Worm (Caenorhabditis elegans): ENCODE results near the gene mig-10.

mig-10 gene

ce11 chrIII:8305816-8306215, 26.9 kb downstream of the mig-10 start:
- TF ChIP-seq pha-4 (tag; optimal IDR thresholded peaks at IDR 0.05) (no peak), ceh-39 (tag; optimal IDR thresholded peaks at IDR 0.05) (no peak), ces-1 (GFP tag; optimal IDR thresholded peaks at IDR 0.05) (no peak), unc-39 (tag; optimal IDR thresholded peaks at IDR 0.05) (no peak), lin-32 (GFP tag; optimal IDR thresholded peaks at IDR 0.05) (no peak), ztf-11 (tag; optimal IDR thresholded peaks at IDR 0.05) (no peak), lsy-2 (tag; optimal IDR thresholded peaks at IDR 0.05) (no peak), elt-3 (tag; optimal IDR thresholded peaks at IDR 0.05) (no peak), flh-1 (GFP tag; optimal IDR thresholded peaks at IDR 0.05) (no peak)

DNA sequence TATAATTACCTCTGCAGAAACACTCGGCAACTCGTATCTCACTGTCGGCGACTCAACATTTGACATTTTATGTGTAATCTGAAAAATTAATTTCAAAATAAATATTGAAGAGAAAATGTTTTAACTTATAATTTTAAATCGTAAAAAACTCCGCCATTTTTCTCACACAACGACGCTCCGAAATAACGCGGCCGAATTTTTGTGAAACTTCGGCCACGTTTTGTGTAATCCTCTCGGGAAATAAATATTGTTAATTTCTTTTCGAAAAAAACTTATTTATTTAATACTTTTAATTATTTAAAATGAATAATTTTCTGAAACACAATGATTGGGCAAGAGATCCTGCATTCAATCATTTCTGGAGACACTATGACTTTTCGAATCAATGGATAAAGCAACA, 28.5 kb downstream of the mig-10 start, which contains the start of the genes F10E9.7 and F10E9.5:
Gene F10E9.7 (minus strand): TSS at position 86 of the 400 bp plus-strand sequence.
Gene F10E9.5 (plus strand): TSS at position 237 of the 400 bp plus-strand sequence.
- peak; percentile 74 for TF ChIP-seq lsy-2 (tag; optimal IDR thresholded peaks at IDR 0.05)
- no peak for TF ChIP-seq nhr-76 (tag; optimal IDR thresholded peaks at IDR 0.05)
- peak; percentile 70 for TF ChIP-seq ces-1 (GFP tag; optimal IDR thresholded peaks at IDR 0.05)
- peak; percentile 26 for TF ChIP-seq nhr-2 (tag; optimal IDR thresholded peaks at IDR 0.05)
- TF ChIP-seq ceh-39 (tag; optimal IDR thresholded peaks at IDR 0.05): peak; percentile 38
- no peak for TF ChIP-seq ztf-11 (tag; optimal IDR thresholded peaks at IDR 0.05)
- peak; percentile 15 for TF ChIP-seq nhr-237 (tag; optimal IDR thresholded peaks at IDR 0.05)
- peak; percentile 61 for TF ChIP-seq mep-1 (tag; optimal IDR thresholded peaks at IDR 0.05)
- peak; percentile 54 for TF ChIP-seq sptf-1 (tag; optimal IDR thresholded peaks at IDR 0.05)
- peak; percentile 30 for TF ChIP-seq lin-13 (tag; optimal IDR thresholded peaks at IDR 0.05)

ce11 chrIII:8308238-8308637, 29.3 kb downstream of the mig-10 start, which contains the start of gene F10E9.4:
F10E9.4 (plus strand) TSS chrIII:8308538.
- no peak for TF ChIP-seq sem-2 (GFP tag; optimal IDR thresholded peaks at IDR 0.05)
- no peak for TF ChIP-seq lin-32 (GFP tag; optimal IDR thresholded peaks at IDR 0.05)
- TF ChIP-seq nhr-237 (tag; optimal IDR thresholded peaks at IDR 0.05): no peak
- no peak for TF ChIP-seq ham-2 (GFP tag; optimal IDR thresholded peaks at IDR 0.05)
- no peak for TF ChIP-seq nhr-12 (tag; optimal IDR thresholded peaks at IDR 0.05)
- no peak for TF ChIP-seq nhr-2 (tag; optimal IDR thresholded peaks at IDR 0.05)
- no peak for TF ChIP-seq ztf-11 (tag; optimal IDR thresholded peaks at IDR 0.05)
- TF ChIP-seq drap-1 (GFP tag; optimal IDR thresholded peaks at IDR 0.05): no peak

DNA sequence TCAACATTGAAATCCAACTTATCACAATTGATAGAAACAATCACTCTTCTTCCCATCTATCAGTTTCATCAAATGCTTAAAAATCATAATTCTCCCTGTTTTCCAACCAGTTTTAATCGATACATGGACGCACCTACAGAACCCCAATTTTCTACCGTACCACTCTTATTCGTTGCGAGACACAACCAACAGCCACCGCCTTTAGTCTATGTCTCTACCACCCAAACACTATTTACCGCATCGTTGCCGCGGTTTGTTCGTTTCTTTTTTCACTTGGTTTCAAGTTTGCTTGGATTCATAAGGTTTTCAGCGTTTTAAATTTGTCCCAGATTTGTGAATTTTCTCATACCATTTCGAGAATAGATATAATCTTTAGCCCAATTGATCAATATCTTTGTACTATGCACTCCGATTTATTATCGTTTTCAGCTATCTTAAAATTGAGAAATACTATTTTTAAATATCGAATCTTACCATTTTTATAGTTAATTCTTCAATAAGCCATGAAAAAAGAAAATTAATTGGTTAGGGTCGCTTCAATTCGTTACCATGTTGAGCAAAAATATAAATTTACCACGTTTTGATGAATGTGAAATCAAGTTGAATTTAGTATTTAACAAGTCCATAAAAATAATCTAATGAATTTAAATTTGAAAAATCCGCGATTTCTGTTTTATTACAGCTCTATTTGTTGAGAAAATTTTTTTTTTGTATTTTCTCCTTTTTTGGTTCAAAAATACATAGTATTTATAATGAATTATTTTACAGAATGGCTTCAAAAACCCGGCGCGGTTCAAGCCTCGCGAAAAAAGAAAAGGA, 31.5 kb downstream of the mig-10 start, which contains the start of gene F10E9.3:
Gene F10E9.3 (plus strand): TSS at position 769 of the 819 bp plus-strand sequence.
- TF ChIP-seq lin-32 (GFP tag; optimal IDR thresholded peaks at IDR 0.05): no peak
- no peak for TF ChIP-seq cnd-1 (tag; optimal IDR thresholded peaks at IDR 0.05)
- peak; percentile 39 for TF ChIP-seq hlh-1 (tag; optimal IDR thresholded peaks at IDR 0.05)
- TF ChIP-seq elt-1 (tag; optimal IDR thresholded peaks at IDR 0.05; ENCODE audit: borderline replicate concordance, insufficient read depth): no peak
- no peak for TF ChIP-seq snpc-4 (tag; optimal IDR thresholded peaks at IDR 0.05)
- TF ChIP-seq elt-3 (tag; optimal IDR thresholded peaks at IDR 0.05): no peak
- no peak for TF ChIP-seq nhr-12 (tag; optimal IDR thresholded peaks at IDR 0.05)
- no peak for TF ChIP-seq nhr-2 (tag; optimal IDR thresholded peaks at IDR 0.05)
- no peak for TF ChIP-seq pha-4 (tag; optimal IDR thresholded peaks at IDR 0.05)
- TF ChIP-seq ceh-43 (GFP tag; optimal IDR thresholded peaks at IDR 0.05): no peak
- no peak for TF ChIP-seq tbx-8 (GFP tag; optimal IDR thresholded peaks at IDR 0.05)
- peak; percentile 8 for TF ChIP-seq ces-1 (GFP tag; optimal IDR thresholded peaks at IDR 0.05)
- no peak for TF ChIP-seq sem-2 (GFP tag; optimal IDR thresholded peaks at IDR 0.05)
- TF ChIP-seq nhr-28 (tag; optimal IDR thresholded peaks at IDR 0.05): no peak
- no peak for TF ChIP-seq bed-3 (GFP tag; optimal IDR thresholded peaks at IDR 0.05)
- TF ChIP-seq flh-1 (GFP tag; optimal IDR thresholded peaks at IDR 0.05): no peak
- no peak for TF ChIP-seq mab-5 (tag; optimal IDR thresholded peaks at IDR 0.05)
- TF ChIP-seq unc-39 (tag; optimal IDR thresholded peaks at IDR 0.05): no peak
- TF ChIP-seq lsy-2 (tag; optimal IDR thresholded peaks at IDR 0.05): peak; percentile 93
- no peak for TF ChIP-seq unc-120 (tag; optimal IDR thresholded peaks at IDR 0.05; ENCODE audit: poor library complexity, severe bottlenecking)
- TF ChIP-seq lin-13 (tag; optimal IDR thresholded peaks at IDR 0.05): no peak
- no peak for TF ChIP-seq M03D4.4 (tag; optimal IDR thresholded peaks at IDR 0.05)
- TF ChIP-seq ztf-11 (tag; optimal IDR thresholded peaks at IDR 0.05): no peak
- no peak for TF ChIP-seq drap-1 (GFP tag; optimal IDR thresholded peaks at IDR 0.05)
- peak; percentile 34 for TF ChIP-seq ceh-39 (tag; optimal IDR thresholded peaks at IDR 0.05)
- peak; percentile 49 for TF ChIP-seq mep-1 (tag; optimal IDR thresholded peaks at IDR 0.05)
- no peak for TF ChIP-seq ceh-83 (GFP tag; optimal IDR thresholded peaks at IDR 0.05)
- no peak for TF ChIP-seq zip-8 (tag; optimal IDR thresholded peaks at IDR 0.05)
- no peak for TF ChIP-seq nhr-76 (tag; optimal IDR thresholded peaks at IDR 0.05)
- TF ChIP-seq ham-2 (GFP tag; optimal IDR thresholded peaks at IDR 0.05): no peak
- TF ChIP-seq nhr-237 (tag; optimal IDR thresholded peaks at IDR 0.05): no peak
- no peak for TF ChIP-seq mls-2 (tag; optimal IDR thresholded peaks at IDR 0.05)
- no peak for TF ChIP-seq blmp-1 (tag; optimal IDR thresholded peaks at IDR 0.05)
- TF ChIP-seq unc-62 (GFP tag; optimal IDR thresholded peaks at IDR 0.05): no peak
